Worm (Caenorhabditis elegans): ENCODE data around the gene pfn-3.
A peak's percentile ranks its signal among the peaks of the same experiment; 100 is the strongest.

pfn-3 gene

ce11 chrX:1121575-1121974 is 41.1 kb upstream of the pfn-3 start:
- no peak for TF ChIP-seq tbx-11 (GFP tag; IDR thresholded peaks at IDR 0.05)
- no peak for TF ChIP-seq scrt-1 (GFP tag; IDR thresholded peaks at IDR 0.05)
- TF ChIP-seq sea-1 (GFP tag; conservative IDR thresholded peaks at IDR 0.05) = no peak
- TF ChIP-seq flt-1 (GFP tag; IDR thresholded peaks at IDR 0.05) = no peak
- TF ChIP-seq ama-1 (optimal IDR thresholded peaks at IDR 0.05) = no peak
- TF ChIP-seq ceh-36 (tag; optimal IDR thresholded peaks at IDR 0.05) = no peak

ce11 chrX:1120326-1120725 is 39.9 kb upstream of the pfn-3 start:
- TF ChIP-seq hmg-4 (GFP tag; optimal IDR thresholded peaks at IDR 0.05) = peak; percentile 76
- peak; percentile 72 for TF ChIP-seq aly-1 (tag; optimal IDR thresholded peaks at IDR 0.05)
- peak; percentile 54 for TF ChIP-seq F13C5.2 (tag; optimal IDR thresholded peaks at IDR 0.05)
- TF ChIP-seq flt-1 (GFP tag; IDR thresholded peaks at IDR 0.05) = peak; percentile 19; the same call in 1 of the 2 replicates
- TF ChIP-seq scrt-1 (GFP tag; IDR thresholded peaks at IDR 0.05) = 0 out of 2 replicates have a peak, but pooled peaks have one; percentile 49
- no peak for TF ChIP-seq ama-1 (optimal IDR thresholded peaks at IDR 0.05)

- no peak for TF ChIP-seq sea-1 (GFP tag; conservative IDR thresholded peaks at IDR 0.05)
- TF ChIP-seq tbx-11 (GFP tag; IDR thresholded peaks at IDR 0.05) = no peak
- TF ChIP-seq tra-4 (tag; optimal IDR thresholded peaks at IDR 0.05) = no peak
- no peak for TF ChIP-seq tbx-37 (GFP tag; conservative IDR thresholded peaks at IDR 0.05)
- TF ChIP-seq pes-1 (GFP tag; IDR thresholded peaks at IDR 0.05) = no peak
- TF ChIP-seq scrt-1 (GFP tag; IDR thresholded peaks at IDR 0.05) = no peak
These were observed 38.9 kb upstream of the pfn-3 start, which contains the start of gene C05D9.7 for ce11 chrX:1119305-1119704. Gene C05D9.7 (minus strand): TSS chrX:1119405.

ce11 chrX:1117252-1117651 is 36.8 kb upstream of the pfn-3 start:
- TF ChIP-seq ama-1 (optimal IDR thresholded peaks at IDR 0.05) = no peak
- no peak for TF ChIP-seq hnd-1 (tag; optimal IDR thresholded peaks at IDR 0.05)

- no peak for TF ChIP-seq aly-1 (tag; optimal IDR thresholded peaks at IDR 0.05)
- no peak for TF ChIP-seq sea-1 (GFP tag; conservative IDR thresholded peaks at IDR 0.05)
- no peak for TF ChIP-seq hmg-4 (GFP tag; optimal IDR thresholded peaks at IDR 0.05)
- TF ChIP-seq hmbx-1 (tag; optimal IDR thresholded peaks at IDR 0.05) = no peak
- no peak for TF ChIP-seq tra-4 (tag; optimal IDR thresholded peaks at IDR 0.05)
These were observed 34.8 kb upstream of the pfn-3 start for ce11 chrX:1115207-1115606.

ce11 chrX:1111603-1112002 is 31.2 kb upstream of the pfn-3 start, which contains the start of gene C05D9.3:
Gene C05D9.3 (plus strand): TSS chrX:1111903.
- TF ChIP-seq tbx-37 (GFP tag; conservative IDR thresholded peaks at IDR 0.05) (no peak), tra-4 (tag; optimal IDR thresholded peaks at IDR 0.05) (no peak)

ce11 chrX:1110723-1111122 is 30.3 kb upstream of the pfn-3 start:
- TF ChIP-seq ama-1 (optimal IDR thresholded peaks at IDR 0.05) (no peak), pes-1 (GFP tag; IDR thresholded peaks at IDR 0.05) (no peak), aly-1 (tag; optimal IDR thresholded peaks at IDR 0.05) (no peak), ceh-13 (GFP tag; optimal IDR thresholded peaks at IDR 0.05) (no peak), B0310.2 (tag; optimal IDR thresholded peaks at IDR 0.05) (no peak), hmbx-1 (tag; optimal IDR thresholded peaks at IDR 0.05) (no peak), tbx-11 (GFP tag; IDR thresholded peaks at IDR 0.05) (no peak), tra-4 (tag; optimal IDR thresholded peaks at IDR 0.05) (no peak), flt-1 (GFP tag; IDR thresholded peaks at IDR 0.05) (no peak), tbx-37 (GFP tag; conservative IDR thresholded peaks at IDR 0.05) (no peak), hnd-1 (tag; optimal IDR thresholded peaks at IDR 0.05) (no peak), ceh-36 (tag; optimal IDR thresholded peaks at IDR 0.05) (no peak), scrt-1 (GFP tag; IDR thresholded peaks at IDR 0.05) (no peak), ets-7 (tag; optimal IDR thresholded peaks at IDR 0.05) (no peak), sea-1 (GFP tag; conservative IDR thresholded peaks at IDR 0.05) (no peak), hmg-4 (GFP tag; optimal IDR thresholded peaks at IDR 0.05) (no peak), F13C5.2 (tag; optimal IDR thresholded peaks at IDR 0.05) (no peak)

ce11 chrX:1108874-1109273 is 28.4 kb upstream of the pfn-3 start:
- TF ChIP-seq F13C5.2 (tag; optimal IDR thresholded peaks at IDR 0.05) (no peak), scrt-1 (GFP tag; IDR thresholded peaks at IDR 0.05) (no peak), ama-1 (optimal IDR thresholded peaks at IDR 0.05) (no peak), ceh-36 (tag; optimal IDR thresholded peaks at IDR 0.05) (no peak), ets-7 (tag; optimal IDR thresholded peaks at IDR 0.05) (no peak), B0310.2 (tag; optimal IDR thresholded peaks at IDR 0.05) (no peak), tra-4 (tag; optimal IDR thresholded peaks at IDR 0.05) (no peak), tbx-37 (GFP tag; conservative IDR thresholded peaks at IDR 0.05) (no peak), hmg-4 (GFP tag; optimal IDR thresholded peaks at IDR 0.05) (no peak), pes-1 (GFP tag; IDR thresholded peaks at IDR 0.05) (no peak)

ce11 chrX:1107758-1108157 is 27.3 kb upstream of the pfn-3 start, which contains the start of gene C05D9.4:
Gene C05D9.4 (plus strand): TSS chrX:1108058.
- TF ChIP-seq ama-1 (optimal IDR thresholded peaks at IDR 0.05) (no peak), hmg-4 (GFP tag; optimal IDR thresholded peaks at IDR 0.05) (no peak), aly-1 (tag; optimal IDR thresholded peaks at IDR 0.05) (no peak), F13C5.2 (tag; optimal IDR thresholded peaks at IDR 0.05) (no peak), ceh-13 (GFP tag; optimal IDR thresholded peaks at IDR 0.05) (no peak), tbx-11 (GFP tag; IDR thresholded peaks at IDR 0.05) (no peak), tbx-37 (GFP tag; conservative IDR thresholded peaks at IDR 0.05) (no peak), hnd-1 (tag; optimal IDR thresholded peaks at IDR 0.05) (no peak), ets-7 (tag; optimal IDR thresholded peaks at IDR 0.05) (no peak), pes-1 (GFP tag; IDR thresholded peaks at IDR 0.05) (no peak), ceh-36 (tag; optimal IDR thresholded peaks at IDR 0.05) (no peak)
